Worm (Caenorhabditis elegans) whole organism, L4 larva: ENCODE measurements around the gene nos-1.
A peak's percentile ranks its signal among the peaks of the same experiment; 100 is the strongest.

Experiments
- F49E8.2 ChIP-seq: sonication (generic microtip); optimal IDR thresholded peaks from 2 replicates; lab custom pipeline; 2016; ENCODE audit warnings: missing compliant biosample characterization, mild to moderate bottlenecking, missing genetic modification characterization, borderline replicate concordance
- Y5F2A.4 ChIP-seq: fragments of 200-800 bp; sonication (Bioruptor generic); optimal IDR thresholded peaks from 2 replicates; lab custom pipeline; 2018; ENCODE audit warnings: mild to moderate bottlenecking, missing genetic modification characterization, missing compliant biosample characterization
- ZK337.2 ChIP-seq: fragments of 200-800 bp; sonication (Bioruptor generic); IDR thresholded peaks from 2 replicates; pipeline ENCODE4 v1.3.6; 2022; ENCODE audit warnings: missing genetic modification reagents, missing genetic modification characterization, missing compliant biosample characterization
- ZK546.5 ChIP-seq, 2 experiments: sonication (generic microtip); optimal IDR thresholded peaks; 2 replicates each; lab custom pipeline; 2017; ENCODE audit warnings: missing biosample characterization in 2 of 2, missing genetic modification characterization in 2 of 2
- aha-1 ChIP-seq: fragments of 150-350 bp; peaks from one replicate; lab custom pipeline; 2014; ENCODE audit warnings: missing biosample characterization, missing genetic modification characterization
- attf-4 ChIP-seq: sonication (generic microtip); optimal IDR thresholded peaks from 3 replicates; lab custom pipeline; 2017; ENCODE audit warnings: missing biosample characterization, missing genetic modification characterization
- ceh-82 ChIP-seq: sonication (generic microtip); optimal IDR thresholded peaks from 2 replicates; lab custom pipeline; 2017; ENCODE audit warnings: missing biosample characterization, missing genetic modification characterization
- cey-2 ChIP-seq: sonication (generic microtip); optimal IDR thresholded peaks from 3 replicates; lab custom pipeline; 2017; ENCODE audit warnings: missing genetic modification characterization, mild to moderate bottlenecking, missing compliant biosample characterization, antibody characterized with exemption, borderline replicate concordance; ENCODE audit not compliant: insufficient read depth
- ctbp-1 ChIP-seq: fragments of 200-800 bp; sonication (Bioruptor generic); IDR thresholded peaks from 2 replicates; pipeline ENCODE4 v1.3.6; 2022; ENCODE audit warnings: missing genetic modification reagents, missing genetic modification characterization, missing compliant biosample characterization
- dmd-6 ChIP-seq: fragments of 200-800 bp; sonication (Bioruptor generic); IDR thresholded peaks from 2 replicates; pipeline ENCODE4 v1.3.6; 2022; ENCODE audit warnings: missing genetic modification reagents, missing genetic modification characterization, missing compliant biosample characterization
- dmd-9 ChIP-seq: fragments of 200-800 bp; sonication (Bioruptor generic); IDR thresholded peaks from 2 replicates; pipeline ENCODE4 v1.3.6; 2022; ENCODE audit warnings: missing genetic modification reagents, missing genetic modification characterization, missing compliant biosample characterization
- dve-1 ChIP-seq: sonication (generic microtip); optimal IDR thresholded peaks from 2 replicates; lab custom pipeline; 2017; ENCODE audit warnings: antibody characterized with exemption, mild to moderate bottlenecking, missing genetic modification characterization, missing compliant biosample characterization; ENCODE audit not compliant: insufficient read depth
- egl-43 ChIP-seq: fragments of 200-800 bp; sonication (Bioruptor generic); IDR thresholded peaks from 2 replicates; pipeline ENCODE4 v1.3.6; 2022; ENCODE audit warnings: missing genetic modification reagents, missing genetic modification characterization, missing compliant biosample characterization
- hif-1 ChIP-seq, 2 experiments: sonication (generic microtip); optimal IDR thresholded peaks; 2 replicates each; lab custom pipeline; 2016 to 2017; ENCODE audit warnings: missing compliant biosample characterization in 2 of 2, missing genetic modification characterization in 2 of 2, missing genetic modification reagents in 2 of 2, missing genotype in 2 of 2, mild to moderate bottlenecking in 1 of 2
- hlh-11 ChIP-seq: fragments of 200-800 bp; sonication (Bioruptor generic); optimal IDR thresholded peaks from 2 replicates; lab custom pipeline; 2018; ENCODE audit warnings: mild to moderate bottlenecking, missing genetic modification characterization, missing compliant biosample characterization
- hlh-30 ChIP-seq: sonication (generic microtip); optimal IDR thresholded peaks from 2 replicates; lab custom pipeline; 2017; ENCODE audit warnings: antibody characterized with exemption, mild to moderate bottlenecking, missing genetic modification characterization, missing compliant biosample characterization; ENCODE audit not compliant: insufficient read depth
- lin-1 ChIP-seq: fragments of 200-800 bp; sonication (Bioruptor generic); IDR thresholded peaks from 2 replicates; pipeline ENCODE4 v1.3.6; 2022; ENCODE audit warnings: missing genetic modification reagents, missing genetic modification characterization, missing compliant biosample characterization
- lin-38 ChIP-seq: fragments of 200-800 bp; sonication (Bioruptor generic); IDR thresholded peaks from 2 replicates; pipeline ENCODE4 v1.3.6; 2022; ENCODE audit warnings: missing genetic modification reagents, missing genetic modification characterization, missing compliant biosample characterization
- madf-5 ChIP-seq, 2 experiments: fragments of 200-800 bp; sonication (Bioruptor generic); IDR thresholded peaks; 2 replicates each; pipeline ENCODE4 v1.3.6; 2022; ENCODE audit warnings: missing compliant biosample characterization in 2 of 2, missing genetic modification characterization in 2 of 2
- mes-2 ChIP-seq: sonication (generic microtip); optimal IDR thresholded peaks from 2 replicates; lab custom pipeline; 2016; ENCODE audit warnings: missing genotype, mild to moderate bottlenecking, missing genetic modification characterization, missing compliant biosample characterization; ENCODE audit not compliant: poor library complexity, severe bottlenecking
- mxl-3 ChIP-seq: fragments of 200-800 bp; sonication (Bioruptor generic); optimal IDR thresholded peaks from 2 replicates; lab custom pipeline; 2018; ENCODE audit warnings: mild to moderate bottlenecking, missing genetic modification characterization, missing compliant biosample characterization
- nhr-11 ChIP-seq: fragments of 150-350 bp; optimal IDR thresholded peaks from 2 replicates; lab custom pipeline; 2014; ENCODE audit warnings: missing biosample characterization, missing genetic modification characterization
- nhr-76 ChIP-seq: fragments of 150-350 bp; optimal IDR thresholded peaks from 2 replicates; lab custom pipeline; 2014; ENCODE audit warnings: missing biosample characterization, missing genetic modification characterization
- pqm-1 ChIP-seq: sonication (generic microtip); optimal IDR thresholded peaks from 2 replicates; lab custom pipeline; 2017; ENCODE audit warnings: missing biosample characterization, missing genetic modification characterization
- set-16 ChIP-seq: fragments of 200-800 bp; sonication (Bioruptor generic); IDR thresholded peaks from 2 replicates; pipeline ENCODE4 v1.3.6; 2022; ENCODE audit warnings: missing genetic modification reagents, missing genetic modification characterization, missing compliant biosample characterization
- snpc-4 ChIP-seq: fragments of 150-350 bp; optimal IDR thresholded peaks from 2 replicates; lab custom pipeline; 2014; ENCODE audit warnings: missing biosample characterization, missing genetic modification characterization
- spr-3 ChIP-seq: fragments of 200-800 bp; sonication (Bioruptor generic); optimal IDR thresholded peaks from 2 replicates; lab custom pipeline; 2018; ENCODE audit warnings: mild to moderate bottlenecking, missing genetic modification characterization, missing compliant biosample characterization
- unc-130 ChIP-seq: sonication (generic microtip); optimal IDR thresholded peaks from 2 replicates; lab custom pipeline; 2016; ENCODE audit warnings: missing genetic modification reagents, missing genetic modification characterization, missing compliant biosample characterization
- unc-62 ChIP-seq, 3 experiments: fragments of 150-350 bp in 1 of 3; sonication (generic microtip); optimal IDR thresholded peaks in 2 of 3; peaks in 1 of 3; 1 replicate in 1 of 3; 2 replicates in 2 of 3; lab custom pipeline; 2014 to 2017; ENCODE audit warnings: missing biosample characterization in 3 of 3, missing genetic modification characterization in 3 of 3, missing genetic modification reagents in 3 of 3, missing genotype in 1 of 3
- vab-7 ChIP-seq: fragments of 200-800 bp; sonication (Bioruptor generic); IDR thresholded peaks from 2 replicates; pipeline ENCODE4 v1.3.6; 2022; ENCODE audit warnings: missing genetic modification reagents, missing genetic modification characterization, missing compliant biosample characterization
- zfp-2 ChIP-seq: sonication (generic microtip); optimal IDR thresholded peaks from 2 replicates; lab custom pipeline; 2016; ENCODE audit warnings: mild to moderate bottlenecking, missing genetic modification characterization, missing compliant biosample characterization
- zfp-3 ChIP-seq: fragments of 200-800 bp; sonication (Bioruptor generic); conservative IDR thresholded peaks from 2 replicates; pipeline ENCODE4 v1.3.6; 2022; ENCODE audit warnings: missing genetic modification reagents, missing genetic modification characterization, missing compliant biosample characterization

Gene nos-1

ce11 chrII:10989180-10989579 is 36.2 kb upstream of the nos-1 start:
- TF ChIP-seq dmd-6 (no peak), mes-2 (tag; lab: Kevin White, UChicago) (peak; percentile 2)

- TF ChIP-seq vab-7 (GFP tag; lab: Robert Waterston, UW) (no peak), mes-2 (tag; lab: Kevin White, UChicago) (peak; percentile 5), madf-5 (GFP tag; IDR thresholded peaks at IDR 0.05; lab: Robert Waterston, UW) (no peak), nhr-11 (tag; lab: Kevin White, UChicago) (no peak), dve-1 (no peak), dmd-9 (GFP tag; lab: Robert Waterston, UW) (no peak), lin-1 (GFP tag; lab: Robert Waterston, UW) (no peak), lin-38 (no peak), aha-1 (tag; lab: Kevin White, UChicago) (peak; percentile 53)
These were observed 35.6 kb upstream of the nos-1 start for ce11 chrII:10988575-10988974.

ce11 chrII:10986461-10987090 is 33.6 kb upstream of the nos-1 start:
- TF ChIP-seq vab-7 (GFP tag; lab: Robert Waterston, UW) (no peak), hlh-11 (tag; lab: Kevin White, UChicago) (no peak), unc-130 (no peak), cey-2 (no peak), ZK546.5 (tag; optimal IDR thresholded peaks at IDR 0.05; lab: Kevin White, UChicago) (no peak), snpc-4 (tag; lab: Kevin White, UChicago) (no peak), unc-62 (GFP tag; optimal IDR thresholded peaks at IDR 0.05 in 1 of 2; lab: Kevin White, UChicago) (peak in 1 of 2 experiments; percentile 82), unc-62 (tag; optimal IDR thresholded peaks at IDR 0.05; lab: Kevin White, UChicago) (no peak), set-16 (GFP tag; lab: Robert Waterston, UW) (peak; percentile 44), egl-43 (GFP tag; lab: Robert Waterston, UW) (0 out of 2 replicates have a peak, but pooled peaks have one; percentile 26), aha-1 (tag; lab: Kevin White, UChicago) (peak; percentile 60), nhr-11 (tag; lab: Kevin White, UChicago) (no peak), Y5F2A.4 (GFP tag; lab: Kevin White, UChicago) (no peak), ZK337.2 (no peak)

- TF ChIP-seq nhr-11 (tag; lab: Kevin White, UChicago) (peak; percentile 55), spr-3 (GFP tag; lab: Kevin White, UChicago) (no peak), hlh-11 (tag; lab: Kevin White, UChicago) (peak; percentile 4), hlh-30 (tag; lab: Kevin White, UChicago) (peak; percentile 12)
These were observed 29.1 kb upstream of the nos-1 start for ce11 chrII:10982017-10982416.

ce11 chrII:10975239-10975638 is 22.3 kb upstream of the nos-1 start, which contains the start of gene ptp-3:
TSS of gene ptp-3 (plus strand) at chrII:10975539.
- TF ChIP-seq F49E8.2 (tag; lab: Kevin White, UChicago): no peak
- no peak for TF ChIP-seq mxl-3 (GFP tag; lab: Kevin White, UChicago)
- TF ChIP-seq attf-4 (tag; lab: Kevin White, UChicago): no peak
- TF ChIP-seq ceh-82 (tag; lab: Kevin White, UChicago): no peak
- no peak for TF ChIP-seq zfp-3 (GFP tag; lab: Robert Waterston, UW)
- no peak for TF ChIP-seq ctbp-1 (GFP tag; lab: Robert Waterston, UW)
- no peak for TF ChIP-seq pqm-1 (tag; lab: Kevin White, UChicago)
- no peak for TF ChIP-seq hif-1 (tag; optimal IDR thresholded peaks at IDR 0.05; lab: Kevin White, UChicago)
- TF ChIP-seq hlh-30 (tag; lab: Kevin White, UChicago): no peak
- no peak for TF ChIP-seq nhr-76
- no peak for TF ChIP-seq lin-1 (GFP tag; lab: Robert Waterston, UW)
- no peak for TF ChIP-seq zfp-2 (tag; lab: Kevin White, UChicago)
- no peak for TF ChIP-seq vab-7 (GFP tag; lab: Robert Waterston, UW)
